Worm (Caenorhabditis elegans) whole organism, late embryonic: ENCODE results near the gene bli-2.

ENCODE experiments used
- F13H6.1 ChIP-seq: sonication (generic microtip); optimal IDR thresholded peaks from 2 replicates; lab custom pipeline; 2016; ENCODE audit warnings: missing genetic modification characterization, missing compliant biosample characterization
- ceh-9 ChIP-seq: sonication (generic microtip); optimal IDR thresholded peaks from 2 replicates; lab custom pipeline; 2016; ENCODE audit warnings: mild to moderate bottlenecking, missing genetic modification characterization, inconsistent platforms, missing compliant biosample characterization
- dve-1 ChIP-seq: sonication (generic microtip); optimal IDR thresholded peaks from 2 replicates; lab custom pipeline; 2017; ENCODE audit warnings: antibody characterized with exemption, mild to moderate bottlenecking, missing genetic modification characterization, missing compliant biosample characterization
- nfya-1 ChIP-seq: sonication (generic microtip); optimal IDR thresholded peaks from 2 replicates; lab custom pipeline; 2017; ENCODE audit warnings: missing genetic modification characterization, mild to moderate bottlenecking, missing compliant biosample characterization, antibody characterized with exemption, moderate library complexity
- nhr-11 ChIP-seq: fragments of 150-350 bp; optimal IDR thresholded peaks from 2 replicates; lab custom pipeline; 2014; ENCODE audit warnings: missing biosample characterization, missing genetic modification characterization
- nhr-232 ChIP-seq: sonication (generic microtip); optimal IDR thresholded peaks from 2 replicates; lab custom pipeline; 2016; ENCODE audit warnings: missing genetic modification characterization, missing compliant biosample characterization
- pha-4 ChIP-seq: fragments of 150-350 bp; optimal IDR thresholded peaks from 2 replicates; lab custom pipeline; 2018; ENCODE audit warnings: missing biosample characterization, missing genetic modification reagents, missing genetic modification characterization

ce11 chrII:5691216-5691771 lies 39.1 kb upstream of the bli-2 start, which contains the start of the genes ndub-5 and eif-2D:
- TF ChIP-seq nfya-1 (peak; percentile 13), pha-4 (no peak), nhr-11 (tag; lab: Kevin White, UChicago) (no peak), F13H6.1 (tag; lab: Kevin White, UChicago) (no peak), ceh-9 (no peak), nhr-232 (tag; lab: Kevin White, UChicago) (no peak), dve-1 (tag; lab: Kevin White, UChicago) (no peak)
